Worm (Caenorhabditis elegans) whole organism, L3 larva: Measurements from ENCODE around the gene srd-44.

ENCODE experiments used
- ZK546.5 ChIP-seq: sonication (generic microtip); optimal IDR thresholded peaks from 2 replicates; lab custom pipeline; 2017; ENCODE audit warnings: missing biosample characterization, missing genetic modification characterization
- aly-2 ChIP-seq: fragments of 150-350 bp; optimal IDR thresholded peaks from 2 replicates; lab custom pipeline; 2014; ENCODE audit warnings: missing biosample characterization, missing genetic modification characterization
- ama-1 ChIP-seq: fragments of 150-350 bp; optimal IDR thresholded peaks from 2 replicates; lab custom pipeline; 2018
- ceh-16 ChIP-seq: sonication (generic microtip); optimal IDR thresholded peaks from 2 replicates; lab custom pipeline; 2017; ENCODE audit warnings: missing biosample characterization, missing genetic modification characterization
- ceh-28 ChIP-seq: fragments of 150-350 bp; optimal IDR thresholded peaks from 2 replicates; lab custom pipeline; 2014; ENCODE audit warnings: missing biosample characterization, missing genetic modification reagents, missing genetic modification characterization
- ceh-82 ChIP-seq: fragments of 150-350 bp; optimal IDR thresholded peaks from 2 replicates; lab custom pipeline; 2014; ENCODE audit warnings: missing biosample characterization, missing genetic modification characterization
- ceh-9 ChIP-seq: sonication (generic microtip); optimal IDR thresholded peaks from 2 replicates; lab custom pipeline; 2018; ENCODE audit warnings: missing biosample characterization, missing genetic modification characterization
- daf-12 ChIP-seq: fragments of 150-350 bp; optimal IDR thresholded peaks from 2 replicates; lab custom pipeline; 2014; ENCODE audit warnings: missing biosample characterization, missing genetic modification reagents, missing genetic modification characterization
- egl-27 ChIP-seq: sonication (generic microtip); optimal IDR thresholded peaks from 4 replicates; lab custom pipeline; 2017; ENCODE audit warnings: missing biosample characterization, missing genetic modification reagents, missing genetic modification characterization
- egl-5 ChIP-seq: fragments of 150-350 bp; optimal IDR thresholded peaks from 2 replicates; lab custom pipeline; 2017; ENCODE audit warnings: missing biosample characterization, missing genetic modification reagents, missing genetic modification characterization, inconsistent platforms
- elt-1 ChIP-seq: fragments of 150-350 bp; optimal IDR thresholded peaks from 2 replicates; lab custom pipeline; 2014; ENCODE audit warnings: missing biosample characterization, missing genetic modification characterization
- elt-2 ChIP-seq: sonication (generic microtip); optimal IDR thresholded peaks from 2 replicates; lab custom pipeline; 2016; ENCODE audit warnings: missing genetic modification reagents, mild to moderate bottlenecking, missing genetic modification characterization, missing compliant biosample characterization
- elt-3 ChIP-seq, 3 experiments: fragments of 150-350 bp in 1 of 3; sonication (generic microtip) in 2 of 3; optimal IDR thresholded peaks; 2 replicates in 2 of 3; 4 replicates in 1 of 3; lab custom pipeline; 2014 to 2017; ENCODE audit warnings: missing biosample characterization in 3 of 3, missing genetic modification characterization in 3 of 3
- eor-1 ChIP-seq, 2 experiments: fragments of 150-350 bp; optimal IDR thresholded peaks; 2 replicates each; lab custom pipeline; 2014 to 2018; ENCODE audit warnings: missing biosample characterization in 2 of 2, missing genetic modification characterization in 2 of 2
- fkh-10 ChIP-seq: sonication (generic microtip); optimal IDR thresholded peaks from 2 replicates; lab custom pipeline; 2017; ENCODE audit warnings: missing biosample characterization, missing genetic modification reagents, missing genetic modification characterization
- fkh-2 ChIP-seq: fragments of 150-350 bp; optimal IDR thresholded peaks from 2 replicates; lab custom pipeline; 2014; ENCODE audit warnings: missing biosample characterization, missing genetic modification reagents, missing genetic modification characterization
- hmg-11 ChIP-seq: sonication (generic microtip); optimal IDR thresholded peaks from 2 replicates; lab custom pipeline; 2016; ENCODE audit warnings: missing genetic modification characterization, missing compliant biosample characterization
- jun-1 ChIP-seq: fragments of 150-350 bp; optimal IDR thresholded peaks from 2 replicates; lab custom pipeline; 2014; ENCODE audit warnings: missing biosample characterization, missing genetic modification reagents, missing genetic modification characterization
- lin-15B ChIP-seq: fragments of 150-350 bp; optimal IDR thresholded peaks from 2 replicates; lab custom pipeline; 2014; ENCODE audit warnings: missing biosample characterization, missing genetic modification characterization
- lin-39 ChIP-seq: fragments of 150-350 bp; optimal IDR thresholded peaks from 2 replicates; lab custom pipeline; 2018; ENCODE audit warnings: missing biosample characterization, missing genetic modification reagents, missing genetic modification characterization
- lsy-12 ChIP-seq: sonication (generic microtip); optimal IDR thresholded peaks from 2 replicates; lab custom pipeline; 2016; ENCODE audit warnings: mild to moderate bottlenecking, missing genetic modification characterization, missing compliant biosample characterization
- mdl-1 ChIP-seq: fragments of 150-350 bp; optimal IDR thresholded peaks from 2 replicates; lab custom pipeline; 2014; ENCODE audit warnings: missing biosample characterization, missing genetic modification characterization
- nfya-1 ChIP-seq: sonication (generic microtip); optimal IDR thresholded peaks from 2 replicates; lab custom pipeline; 2017; ENCODE audit warnings: missing genetic modification characterization, mild to moderate bottlenecking, missing compliant biosample characterization, antibody characterized with exemption, moderate library complexity; ENCODE audit not compliant: insufficient read depth
- nhr-11 ChIP-seq: fragments of 150-350 bp; optimal IDR thresholded peaks from 2 replicates; lab custom pipeline; 2014; ENCODE audit warnings: missing biosample characterization, missing genetic modification characterization
- nhr-12 ChIP-seq: fragments of 150-350 bp; optimal IDR thresholded peaks from 2 replicates; lab custom pipeline; 2014; ENCODE audit warnings: missing biosample characterization, missing genetic modification characterization
- nhr-237 ChIP-seq: fragments of 150-350 bp; optimal IDR thresholded peaks from 2 replicates; lab custom pipeline; 2014; ENCODE audit warnings: missing biosample characterization, missing genetic modification characterization
- nhr-25 ChIP-seq: sonication (generic microtip); optimal IDR thresholded peaks from 2 replicates; lab custom pipeline; 2017; ENCODE audit warnings: missing biosample characterization, missing genetic modification characterization
- nhr-28 ChIP-seq: fragments of 150-350 bp; optimal IDR thresholded peaks from 2 replicates; lab custom pipeline; 2014; ENCODE audit warnings: missing biosample characterization, missing genetic modification characterization
- nhr-43 ChIP-seq: sonication (generic microtip); optimal IDR thresholded peaks from 2 replicates; lab custom pipeline; 2016; ENCODE audit warnings: mild to moderate bottlenecking, missing genetic modification characterization, missing compliant biosample characterization; ENCODE audit not compliant: poor library complexity, severe bottlenecking
- nhr-67 ChIP-seq: fragments of 150-350 bp; optimal IDR thresholded peaks from 2 replicates; lab custom pipeline; 2014; ENCODE audit warnings: missing biosample characterization, missing genetic modification characterization
- nhr-76 ChIP-seq: fragments of 150-350 bp; sonication (generic microtip); optimal IDR thresholded peaks from 5 replicates; lab custom pipeline; 2014; ENCODE audit warnings: missing biosample characterization, missing genetic modification characterization
- nhr-77 ChIP-seq: fragments of 150-350 bp; optimal IDR thresholded peaks from 2 replicates; lab custom pipeline; 2014; ENCODE audit warnings: missing biosample characterization, missing genetic modification characterization
- pha-4 ChIP-seq: fragments of 150-350 bp; optimal IDR thresholded peaks from 2 replicates; lab custom pipeline; 2014; ENCODE audit warnings: missing biosample characterization, missing genetic modification reagents, missing genetic modification characterization
- pqm-1 ChIP-seq: fragments of 150-350 bp; optimal IDR thresholded peaks from 2 replicates; lab custom pipeline; 2017; ENCODE audit warnings: missing biosample characterization, missing genetic modification characterization, inconsistent platforms
- sea-2 ChIP-seq: fragments of 150-350 bp; sonication (generic microtip); optimal IDR thresholded peaks from 4 replicates; lab custom pipeline; 2014; ENCODE audit warnings: missing biosample characterization, missing genetic modification reagents, missing genetic modification characterization
- skn-1 ChIP-seq: fragments of 150-350 bp; optimal IDR thresholded peaks from 2 replicates; lab custom pipeline; 2014; ENCODE audit warnings: missing biosample characterization, missing genetic modification characterization
- snpc-4 ChIP-seq: fragments of 150-350 bp; optimal IDR thresholded peaks from 2 replicates; lab custom pipeline; 2014; ENCODE audit warnings: missing biosample characterization, missing genetic modification characterization
- unc-62 ChIP-seq: fragments of 150-350 bp; sonication (generic microtip); optimal IDR thresholded peaks from 4 replicates; lab custom pipeline; 2014; ENCODE audit warnings: missing biosample characterization, missing genetic modification reagents, missing genetic modification characterization
- zag-1 ChIP-seq: fragments of 150-350 bp; optimal IDR thresholded peaks from 2 replicates; lab custom pipeline; 2014; ENCODE audit warnings: missing biosample characterization, missing genetic modification characterization
- ztf-11 ChIP-seq: fragments of 150-350 bp; optimal IDR thresholded peaks from 2 replicates; lab custom pipeline; 2014; ENCODE audit warnings: missing biosample characterization, missing genetic modification characterization
- ztf-4 ChIP-seq: fragments of 150-350 bp; optimal IDR thresholded peaks from 2 replicates; lab custom pipeline; 2014; ENCODE audit warnings: missing biosample characterization, missing genetic modification characterization

srd-44 gene

DNA sequence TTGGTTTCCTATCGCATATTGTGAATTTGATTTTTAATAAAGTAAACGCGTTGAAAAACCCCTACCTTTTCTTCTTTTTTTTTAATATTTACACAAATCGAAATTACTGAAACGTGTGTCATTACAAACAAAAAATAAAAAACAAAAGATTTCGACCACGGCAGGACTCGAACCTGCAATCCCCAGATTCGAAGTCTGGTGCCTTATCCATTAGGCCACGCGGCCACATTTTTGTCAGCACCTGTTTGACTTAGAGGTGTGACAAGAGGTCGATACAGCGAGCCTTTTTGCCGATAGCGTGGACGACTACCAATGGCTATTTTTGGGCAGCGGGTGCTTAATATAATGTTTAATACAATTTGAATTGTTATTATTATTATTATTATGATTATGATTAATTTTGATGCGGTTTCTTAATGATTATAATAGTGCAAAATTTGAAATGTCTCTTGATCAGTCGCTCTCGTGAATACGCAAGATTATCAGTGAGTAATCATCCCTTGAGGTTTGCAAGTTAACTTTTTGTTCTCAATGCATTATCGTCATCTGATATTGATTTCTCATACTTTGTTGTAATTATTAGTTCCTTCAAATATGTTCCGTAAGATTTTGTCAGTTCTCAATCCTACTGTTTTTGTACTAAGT is at the start of gene srd-44:
TSS of gene srd-44 (plus strand) at position 595 of the 645 bp plus-strand sequence.
- TF ChIP-seq nfya-1 (no peak), nhr-43 (peak; percentile 10)

DNA sequence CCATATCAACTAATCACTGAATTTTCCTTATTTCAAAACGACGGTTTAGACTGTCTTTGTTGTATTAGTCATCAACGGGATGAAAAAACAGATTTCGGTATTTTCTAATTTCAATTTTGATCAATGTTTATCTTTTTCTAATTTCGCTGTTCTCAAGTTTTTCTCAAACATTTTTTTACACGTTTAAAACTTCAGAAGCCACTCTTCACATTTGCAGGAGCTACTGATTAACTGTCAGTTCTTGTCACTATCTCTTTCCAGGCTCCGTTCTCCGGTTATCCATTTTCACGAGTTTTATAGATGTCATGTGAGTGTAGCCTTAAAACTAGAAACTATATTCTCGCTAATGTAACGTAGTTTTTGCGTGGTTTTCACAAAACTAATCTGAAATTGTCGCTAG is 47.7 kb upstream of the srd-44 start, which contains the start of gene C04B4.4:
TSS of gene C04B4.4 (plus strand) at position 301 of the 400 bp plus-strand sequence.
- TF ChIP-seq ztf-4 (tag; lab: Kevin White, UChicago) = no peak
- no peak for TF ChIP-seq pqm-1
- no peak for TF ChIP-seq ceh-28 (tag; lab: Kevin White, UChicago)
- no peak for TF ChIP-seq nhr-12 (tag; lab: Kevin White, UChicago)
- no peak for TF ChIP-seq ztf-11 (tag; lab: Kevin White, UChicago)

DNA sequence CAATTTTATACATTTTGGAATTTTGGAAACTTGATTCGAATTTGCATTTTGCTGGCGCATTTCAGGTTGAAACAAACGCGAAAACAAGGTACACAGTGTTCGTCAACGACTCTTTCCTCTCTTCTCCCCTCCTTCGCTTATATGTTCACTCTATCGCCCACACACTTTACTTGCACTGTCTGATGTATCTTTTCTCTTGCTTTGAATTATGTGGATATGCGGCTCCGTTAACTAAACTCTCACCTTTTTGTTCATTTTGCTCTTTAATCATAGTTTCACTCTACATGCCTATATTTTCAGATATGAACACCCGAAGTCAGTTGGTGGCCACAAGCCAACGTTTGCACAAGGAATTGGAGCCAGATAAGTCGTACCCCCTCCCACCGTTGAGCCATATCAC is 44.0 kb upstream of the srd-44 start, which contains the start of gene W06D11.1:
TSS of gene W06D11.1 (plus strand) at position 301 of the 400 bp plus-strand sequence.
- TF ChIP-seq snpc-4 (tag; lab: Kevin White, UChicago) (no peak), lsy-12 (tag; lab: Kevin White, UChicago) (no peak), zag-1 (tag; lab: Kevin White, UChicago) (no peak), nfya-1 (no peak), lin-39 (tag; lab: Kevin White, UChicago) (no peak), ztf-4 (tag; lab: Kevin White, UChicago) (no peak), mdl-1 (tag; lab: Kevin White, UChicago) (no peak), aly-2 (tag; lab: Kevin White, UChicago) (no peak), ceh-82 (tag; lab: Kevin White, UChicago) (no peak), ZK546.5 (tag; lab: Kevin White, UChicago) (no peak), nhr-25 (tag; lab: Kevin White, UChicago) (no peak), eor-1 (tag; optimal IDR thresholded peaks at IDR 0.05; lab: Kevin White, UChicago) (no peak), jun-1 (tag; lab: Kevin White, UChicago) (no peak), nhr-77 (tag; lab: Kevin White, UChicago) (no peak), daf-12 (tag; lab: Kevin White, UChicago) (no peak), nhr-11 (tag; lab: Kevin White, UChicago) (no peak), elt-1 (tag; lab: Kevin White, UChicago) (no peak), fkh-2 (tag; lab: Kevin White, UChicago) (no peak), pqm-1 (no peak)
- TF ChIP-seq, all 47 proteins: peak for 0

DNA sequence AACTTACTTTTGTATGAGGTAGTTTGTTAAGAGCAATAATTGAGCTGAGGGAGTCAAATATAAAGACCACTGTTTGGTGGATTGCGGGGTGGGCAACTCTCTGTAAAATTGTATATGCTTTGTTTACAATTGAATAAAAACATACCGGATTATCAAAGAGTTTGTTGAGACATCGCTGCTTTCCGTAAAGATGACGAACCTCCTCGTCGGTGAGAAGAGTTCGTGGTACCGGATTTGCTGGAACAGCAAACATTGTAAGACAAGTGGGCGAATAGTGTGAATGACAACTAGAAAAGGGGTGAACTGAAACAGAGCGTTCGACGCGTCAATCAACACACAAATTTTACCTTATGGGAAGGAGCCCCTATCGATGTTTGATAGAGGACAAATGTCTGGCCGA is 41.8 kb upstream of the srd-44 start, which contains the start of gene W06D11.2:
TSS of gene W06D11.2 (minus strand) at position 339 of the 400 bp plus-strand sequence.
- TF ChIP-seq daf-12 (tag; lab: Kevin White, UChicago) = no peak
- TF ChIP-seq egl-27 (tag; lab: Kevin White, UChicago) = no peak
- no peak for TF ChIP-seq nhr-43
- no peak for TF ChIP-seq snpc-4 (tag; lab: Kevin White, UChicago)
- no peak for TF ChIP-seq fkh-10 (GFP tag; lab: Kevin White, UChicago)
- no peak for TF ChIP-seq nfya-1
- TF ChIP-seq nhr-25 (tag; lab: Kevin White, UChicago) = no peak
- no peak for TF ChIP-seq nhr-76 (tag; lab: Kevin White, UChicago)
- no peak for TF ChIP-seq pqm-1
- TF ChIP-seq mdl-1 (tag; lab: Kevin White, UChicago) = no peak
- no peak for TF ChIP-seq elt-1 (tag; lab: Kevin White, UChicago)
- TF ChIP-seq nhr-77 (tag; lab: Kevin White, UChicago) = no peak
- no peak for TF ChIP-seq nhr-67 (tag; lab: Kevin White, UChicago)
- TF ChIP-seq nhr-28 = no peak
- TF ChIP-seq elt-2 (tag; lab: Kevin White, UChicago) = no peak
- no peak for TF ChIP-seq egl-5 (tag; lab: Kevin White, UChicago)
- TF ChIP-seq unc-62 (GFP tag; lab: Kevin White, UChicago) = no peak
- TF ChIP-seq sea-2 (GFP tag; lab: Kevin White, UChicago) = no peak
- no peak for TF ChIP-seq hmg-11 (tag; lab: Kevin White, UChicago)

DNA sequence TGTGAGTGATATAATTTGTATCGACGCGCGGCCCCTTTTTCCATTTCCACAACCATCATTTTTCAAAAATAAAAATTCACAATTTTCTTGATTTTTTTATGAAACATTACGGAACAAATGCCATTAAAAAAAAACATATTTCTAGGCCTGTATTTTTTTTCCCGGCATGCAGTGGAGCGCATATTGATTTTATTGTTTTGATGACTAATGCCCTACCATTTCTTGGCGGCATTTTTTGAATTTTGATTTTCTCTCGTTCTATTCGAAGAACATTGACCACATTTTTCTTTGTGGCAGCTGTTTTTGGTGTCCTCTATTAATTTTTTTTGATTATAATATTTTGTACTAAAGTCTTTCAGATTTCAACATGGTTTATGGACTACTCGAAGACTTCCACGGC is 39.9 kb upstream of the srd-44 start, which contains the start of gene W06D11.3:
TSS of gene W06D11.3 (plus strand) at position 360 of the 400 bp plus-strand sequence.
- TF ChIP-seq ZK546.5 (tag; lab: Kevin White, UChicago) = no peak
- no peak for TF ChIP-seq elt-3 (tag; optimal IDR thresholded peaks at IDR 0.05; lab: Kevin White, UChicago)
- TF ChIP-seq mdl-1 (tag; lab: Kevin White, UChicago) = no peak
- no peak for TF ChIP-seq fkh-2 (tag; lab: Kevin White, UChicago)
- TF ChIP-seq lsy-12 (tag; lab: Kevin White, UChicago) = no peak
- TF ChIP-seq skn-1 (tag; lab: Kevin White, UChicago) = no peak
- TF ChIP-seq ceh-16 (tag; lab: Kevin White, UChicago) = no peak
- no peak for TF ChIP-seq ceh-9 (tag; lab: Kevin White, UChicago)
- TF ChIP-seq daf-12 (tag; lab: Kevin White, UChicago) = no peak
- TF ChIP-seq pha-4 (tag; lab: Kevin White, UChicago) = no peak
- no peak for TF ChIP-seq zag-1 (tag; lab: Kevin White, UChicago)
- TF ChIP-seq nfya-1 = no peak
- TF ChIP-seq ama-1 (lab: Kevin White, UChicago) = no peak
- no peak for TF ChIP-seq nhr-237
- TF ChIP-seq elt-1 (tag; lab: Kevin White, UChicago) = no peak
- no peak for TF ChIP-seq lin-15B
